Fruit fly (Drosophila melanogaster): Measurements from ENCODE around the gene par-6.

Gene par-6

DNA sequence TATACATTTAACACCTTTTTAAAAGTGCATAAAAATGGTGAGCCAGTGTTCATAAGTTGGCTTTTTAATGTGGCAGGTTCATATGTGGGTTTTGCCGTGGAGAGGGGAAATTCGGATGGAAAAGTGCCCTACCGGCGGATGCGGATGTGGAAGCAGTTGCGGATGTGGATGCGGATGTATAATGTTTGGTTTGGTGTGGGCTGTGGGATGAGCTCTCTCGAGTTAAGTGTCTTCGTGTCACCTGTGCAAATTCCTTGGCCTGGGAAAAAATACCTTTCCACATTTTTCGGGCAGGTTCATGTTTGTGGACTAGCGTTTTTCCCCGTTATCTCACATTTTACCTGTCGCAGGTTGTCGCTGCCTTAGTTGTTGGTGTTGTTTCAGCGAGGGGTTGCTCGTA lies 8.8 kb downstream of the par-6 start:
- TF ChIP-seq Hr78 (GFP tag; optimal IDR thresholded peaks at IDR 0.05) (no peak), CG32264 (GFP tag; optimal IDR thresholded peaks at IDR 0.05) (no peak), jim (GFP tag; optimal IDR thresholded peaks at IDR 0.05) (no peak), Jra (GFP tag; optimal IDR thresholded peaks at IDR 0.05) (no peak), Dif (GFP tag; optimal IDR thresholded peaks at IDR 0.05; ENCODE audit: partially characterized antibody) (no peak), CrebA (GFP tag; optimal IDR thresholded peaks at IDR 0.05; ENCODE audit: borderline replicate concordance) (no peak)

DNA sequence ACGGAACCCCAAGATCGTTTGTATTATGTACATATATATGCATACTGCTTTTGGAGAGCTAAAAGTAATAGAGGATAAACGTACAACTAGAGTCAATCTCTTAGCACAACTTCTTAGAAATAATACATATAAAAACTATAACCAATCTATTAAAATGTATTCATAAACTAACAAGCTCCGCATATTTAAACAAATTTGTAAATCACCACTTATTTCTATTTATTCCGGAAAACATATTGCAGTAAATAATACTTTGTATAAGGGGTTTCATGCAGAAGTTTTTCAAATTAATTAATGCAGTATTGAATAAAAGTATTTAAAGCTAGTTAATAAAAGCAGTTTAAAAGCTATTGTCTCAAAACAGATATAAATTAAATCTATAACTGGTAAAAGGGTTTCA lies 9.3 kb downstream of the par-6 start:
- no peak for TF ChIP-seq Hr78 (GFP tag; optimal IDR thresholded peaks at IDR 0.05)
- no peak for TF ChIP-seq Hr83 (GFP tag; optimal IDR thresholded peaks at IDR 0.05; ENCODE audit: poor library complexity, severe bottlenecking)
- no peak for TF ChIP-seq dl (GFP tag; optimal IDR thresholded peaks at IDR 0.05; ENCODE audit: insufficient read depth in 1 of 2, partially characterized antibody in 2 of 2)
- TF ChIP-seq Dif (GFP tag; optimal IDR thresholded peaks at IDR 0.05; ENCODE audit: partially characterized antibody) = no peak
- no peak for TF ChIP-seq psq (GFP tag; optimal IDR thresholded peaks at IDR 0.05)
- TF ChIP-seq OdsH (GFP tag; optimal IDR thresholded peaks at IDR 0.05) = no peak
- no peak for TF ChIP-seq tai (GFP tag; optimal IDR thresholded peaks at IDR 0.05)

DNA sequence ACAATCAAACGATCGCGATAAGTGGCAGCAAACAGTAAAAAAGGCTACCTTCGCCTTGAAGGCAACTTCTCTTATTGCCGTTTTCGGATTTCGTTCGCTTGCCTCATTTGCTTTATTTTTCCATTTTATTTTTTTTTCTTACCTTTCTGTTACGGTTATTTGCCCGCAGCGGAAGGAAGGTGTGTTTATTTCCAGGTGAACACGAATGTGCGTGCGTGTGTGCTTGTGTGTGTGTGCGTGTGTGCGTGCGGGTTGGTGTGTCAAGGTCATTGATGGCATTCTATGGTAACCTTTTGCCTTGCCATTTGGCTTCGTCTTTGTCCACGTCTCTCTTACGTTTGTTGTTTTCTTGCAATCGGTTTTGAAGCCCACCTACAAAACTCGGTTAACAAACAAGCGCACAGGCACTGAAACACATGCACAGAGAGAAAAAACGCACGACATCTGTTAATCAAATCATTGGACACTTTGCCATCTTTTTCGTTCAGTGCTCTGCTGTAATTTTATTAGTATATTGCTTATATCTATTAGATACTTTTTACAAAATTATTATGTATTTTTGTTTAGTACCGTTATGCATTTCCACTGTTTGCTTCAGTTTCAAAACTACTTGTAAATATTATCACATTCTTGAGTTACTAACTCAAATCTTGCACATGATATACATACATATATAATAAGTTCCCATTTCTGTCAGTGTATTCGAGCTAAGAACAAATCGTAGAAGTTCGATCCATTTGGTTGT lies 10.0 kb downstream of the par-6 start:
- TF ChIP-seq brk (GFP tag; optimal IDR thresholded peaks at IDR 0.05) (no peak), Jra (GFP tag; optimal IDR thresholded peaks at IDR 0.05) (no peak), CG9705 (GFP tag; optimal IDR thresholded peaks at IDR 0.05) (no peak), Rel (GFP tag; optimal IDR thresholded peaks at IDR 0.05) (no peak), Rel (tag; optimal IDR thresholded peaks at IDR 0.05) (no peak), rgr (GFP tag; optimal IDR thresholded peaks at IDR 0.05) (no peak), Hr78 (GFP tag; optimal IDR thresholded peaks at IDR 0.05) (no peak), Hr83 (GFP tag; optimal IDR thresholded peaks at IDR 0.05; ENCODE audit: poor library complexity, severe bottlenecking) (no peak), CrebA (GFP tag; optimal IDR thresholded peaks at IDR 0.05; ENCODE audit: borderline replicate concordance) (no peak), jim (GFP tag; optimal IDR thresholded peaks at IDR 0.05) (no peak), Dfd (GFP tag; optimal IDR thresholded peaks at IDR 0.05) (peak; percentile 45), pan (optimal IDR thresholded peaks at IDR 0.05) (no peak), lola (GFP tag; optimal IDR thresholded peaks at IDR 0.05) (no peak), Abd-B (GFP tag; optimal IDR thresholded peaks at IDR 0.05) (no peak), Sp1 (GFP tag; optimal IDR thresholded peaks at IDR 0.05) (no peak), N (GFP tag; optimal IDR thresholded peaks at IDR 0.05) (no peak), foxo (GFP tag; optimal IDR thresholded peaks at IDR 0.05) (peak in 1 of 2 experiments; percentile 35), br (GFP tag; optimal IDR thresholded peaks at IDR 0.05) (no peak), dmrt93B (GFP tag; optimal IDR thresholded peaks at IDR 0.05) (no peak), Myc (optimal IDR thresholded peaks at IDR 0.05) (no peak), OdsH (GFP tag; optimal IDR thresholded peaks at IDR 0.05) (no peak), h (GFP tag; optimal IDR thresholded peaks at IDR 0.05) (no peak), CG32264 (GFP tag; optimal IDR thresholded peaks at IDR 0.05) (no peak), sage (GFP tag; optimal IDR thresholded peaks at IDR 0.05) (no peak), sv (GFP tag; optimal IDR thresholded peaks at IDR 0.05) (peak; percentile 51), GATAd (GFP tag; optimal IDR thresholded peaks at IDR 0.05) (no peak), usp (GFP tag; optimal IDR thresholded peaks at IDR 0.05) (no peak), Mio (GFP tag; optimal IDR thresholded peaks at IDR 0.05) (no peak), HLH106 (tag; optimal IDR thresholded peaks at IDR 0.05) (peak; percentile 12)

DNA sequence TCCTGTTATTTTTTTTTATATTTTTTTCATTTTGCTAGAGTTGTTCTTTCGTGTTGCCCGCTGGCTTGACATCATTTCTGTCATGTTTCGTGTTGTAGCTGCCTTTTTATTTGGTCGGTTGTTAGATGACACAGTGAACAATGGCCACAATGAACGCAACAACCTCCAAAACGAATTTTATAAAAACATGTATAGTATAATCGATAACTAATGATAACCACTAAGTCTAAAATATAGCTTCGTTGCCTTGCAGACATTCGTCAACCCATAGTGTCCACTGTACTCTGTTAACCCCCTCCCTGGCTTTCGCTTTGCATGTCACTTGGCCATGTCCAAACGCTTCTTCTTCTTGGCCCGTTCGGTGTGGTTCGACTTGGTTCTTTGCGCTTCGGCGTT lies 10.6 kb downstream of the par-6 start:
- TF ChIP-seq foxo (GFP tag; optimal IDR thresholded peaks at IDR 0.05) = peak in 1 of 2 experiments; percentile 51
- TF ChIP-seq Dfd (GFP tag; optimal IDR thresholded peaks at IDR 0.05) = no peak
- no peak for TF ChIP-seq GATAd (GFP tag; optimal IDR thresholded peaks at IDR 0.05)
- TF ChIP-seq brk (GFP tag; optimal IDR thresholded peaks at IDR 0.05) = no peak
- TF ChIP-seq dl (GFP tag; optimal IDR thresholded peaks at IDR 0.05; ENCODE audit: insufficient read depth in 1 of 2, partially characterized antibody in 2 of 2) = no peak
- TF ChIP-seq dmrt93B (GFP tag; optimal IDR thresholded peaks at IDR 0.05) = no peak
- TF ChIP-seq lola (GFP tag; optimal IDR thresholded peaks at IDR 0.05) = no peak
- TF ChIP-seq usp (GFP tag; optimal IDR thresholded peaks at IDR 0.05) = no peak
- TF ChIP-seq Vsx2 (GFP tag; optimal IDR thresholded peaks at IDR 0.05; ENCODE audit: partially characterized antibody) = no peak
- no peak for TF ChIP-seq Hr78 (GFP tag; optimal IDR thresholded peaks at IDR 0.05)
- TF ChIP-seq rgr (GFP tag; optimal IDR thresholded peaks at IDR 0.05) = peak; percentile 60
- TF ChIP-seq Rel (GFP tag; optimal IDR thresholded peaks at IDR 0.05) = no peak
- TF ChIP-seq Rel (tag; optimal IDR thresholded peaks at IDR 0.05) = no peak
- no peak for TF ChIP-seq CG32264 (GFP tag; optimal IDR thresholded peaks at IDR 0.05)
- peak; percentile 42 for TF ChIP-seq OdsH (GFP tag; optimal IDR thresholded peaks at IDR 0.05)
- no peak for TF ChIP-seq pan (optimal IDR thresholded peaks at IDR 0.05)
- TF ChIP-seq CrebA (GFP tag; optimal IDR thresholded peaks at IDR 0.05; ENCODE audit: borderline replicate concordance) = no peak
- no peak for TF ChIP-seq Jra (GFP tag; optimal IDR thresholded peaks at IDR 0.05)
- TF ChIP-seq woc (GFP tag; optimal IDR thresholded peaks at IDR 0.05) = peak; percentile 40
- no peak for TF ChIP-seq CG9705 (GFP tag; optimal IDR thresholded peaks at IDR 0.05)
- no peak for TF ChIP-seq Mio (GFP tag; optimal IDR thresholded peaks at IDR 0.05)
- no peak for TF ChIP-seq Dif (GFP tag; optimal IDR thresholded peaks at IDR 0.05; ENCODE audit: partially characterized antibody)
- TF ChIP-seq fru (GFP tag; optimal IDR thresholded peaks at IDR 0.05) = peak; percentile 41
- TF ChIP-seq Hnf4 (GFP tag; optimal IDR thresholded peaks at IDR 0.05) = peak; percentile 50
- TF ChIP-seq Myc (optimal IDR thresholded peaks at IDR 0.05) = no peak
- TF ChIP-seq psq (GFP tag; optimal IDR thresholded peaks at IDR 0.05) = no peak
- no peak for TF ChIP-seq dsf (GFP tag; optimal IDR thresholded peaks at IDR 0.05; ENCODE audit: borderline replicate concordance)
- TF ChIP-seq jim (GFP tag; optimal IDR thresholded peaks at IDR 0.05) = no peak
- no peak for TF ChIP-seq Hr83 (GFP tag; optimal IDR thresholded peaks at IDR 0.05; ENCODE audit: poor library complexity, severe bottlenecking)
- no peak for TF ChIP-seq sage (GFP tag; optimal IDR thresholded peaks at IDR 0.05)
- TF ChIP-seq Sp1 (GFP tag; optimal IDR thresholded peaks at IDR 0.05) = no peak
- no peak for TF ChIP-seq sv (GFP tag; optimal IDR thresholded peaks at IDR 0.05)
- peak; percentile 25 for TF ChIP-seq tai (GFP tag; optimal IDR thresholded peaks at IDR 0.05)

Measured in whole organism, wandering third instar larva.